Fruit fly (Drosophila melanogaster) whole organism, embryonic: ENCODE results near the gene HERC2.

Experiments
- Atf6 ChIP-seq: fragments of 200-800 bp; sonication (Bioruptor generic); IDR thresholded peaks from 2 replicates; pipeline ENCODE4 v1.3.6; 2022; ENCODE audit warnings: missing biosample characterization, missing genetic modification characterization
- CG10274 ChIP-seq: fragments of 200-800 bp; sonication (Bioruptor generic); optimal IDR thresholded peaks from 3 replicates; lab custom pipeline; 2017; ENCODE audit warnings: missing biosample characterization, mild to moderate bottlenecking, missing genetic modification characterization
- CG11456 ChIP-seq: fragments of 200-800 bp; sonication (Bioruptor generic); IDR thresholded peaks from 3 replicates; pipeline ENCODE4 v1.3.6; 2022; ENCODE audit warnings: missing biosample characterization, missing genetic modification characterization
- CG11695 ChIP-seq: fragments of 200-800 bp; sonication (Bioruptor generic); IDR thresholded peaks from 3 replicates; pipeline ENCODE4 v1.3.6; 2022; ENCODE audit warnings: missing biosample characterization, missing genetic modification characterization
- CG1233 ChIP-seq: fragments of 200-800 bp; sonication (Bioruptor generic); optimal IDR thresholded peaks from 4 replicates; lab custom pipeline; 2018; ENCODE audit warnings: missing biosample characterization, mild to moderate bottlenecking, missing genetic modification characterization
- CG13775 ChIP-seq: fragments of 200-800 bp; sonication (Bioruptor generic); optimal IDR thresholded peaks from 3 replicates; lab custom pipeline; 2017; ENCODE audit warnings: missing biosample characterization, mild to moderate bottlenecking, missing genetic modification characterization
- CG13894 ChIP-seq: fragments of 200-800 bp; sonication (Bioruptor generic); optimal IDR thresholded peaks from 3 replicates; lab custom pipeline; 2018; ENCODE audit warnings: missing biosample characterization, mild to moderate bottlenecking, missing genetic modification characterization, moderate library complexity
- CG14050 ChIP-seq: fragments of 200-800 bp; sonication (Bioruptor generic); IDR thresholded peaks from 3 replicates; pipeline ENCODE4 v1.3.6; 2022; ENCODE audit warnings: missing biosample characterization, missing genetic modification characterization
- CG14860 ChIP-seq: fragments of 200-800 bp; sonication (Bioruptor generic); IDR thresholded peaks from 3 replicates; pipeline ENCODE4 v1.3.6; 2022; ENCODE audit warnings: missing biosample characterization, missing genetic modification characterization; ENCODE audit not compliant: partially characterized antibody
- CG17359 ChIP-seq: fragments of 200-800 bp; sonication (Bioruptor generic); optimal IDR thresholded peaks from 3 replicates; lab custom pipeline; 2018; ENCODE audit warnings: missing biosample characterization, mild to moderate bottlenecking, missing genetic modification characterization, moderate library complexity
- CG17829 ChIP-seq: fragments of 200-800 bp; optimal IDR thresholded peaks from 2 replicates; lab custom pipeline; 2019; ENCODE audit warnings: missing biosample characterization, mild to moderate bottlenecking, missing genetic modification characterization, moderate library complexity
- CG18599 ChIP-seq: fragments of 200-800 bp; sonication (Bioruptor generic); optimal IDR thresholded peaks from 3 replicates; lab custom pipeline; 2017; ENCODE audit warnings: missing biosample characterization, missing genetic modification characterization, mild to moderate bottlenecking, moderate library complexity, missing genetic modification reagents
- CG2129 ChIP-seq: fragments of 200-800 bp; sonication (Bioruptor generic); IDR thresholded peaks from 2 replicates; pipeline ENCODE4 v1.3.6; 2022; ENCODE audit warnings: missing biosample characterization, missing genetic modification characterization; ENCODE audit not compliant: partially characterized antibody
- CG30431 ChIP-seq: fragments of 200-800 bp; sonication (Bioruptor generic); optimal IDR thresholded peaks from 2 replicates; lab custom pipeline; 2017; ENCODE audit warnings: missing biosample characterization, missing genetic modification characterization
- CG42726 ChIP-seq: fragments of 200-800 bp; sonication (Bioruptor generic); IDR thresholded peaks from 2 replicates; pipeline ENCODE4 v1.3.6; 2022; ENCODE audit warnings: missing biosample characterization, missing genetic modification characterization; ENCODE audit not compliant: partially characterized antibody
- CG4854 ChIP-seq: fragments of 200-800 bp; sonication (Bioruptor generic); optimal IDR thresholded peaks from 2 replicates; lab custom pipeline; 2016; ENCODE audit warnings: missing biosample characterization, missing genetic modification characterization, inconsistent platforms
- CG6175 ChIP-seq: fragments of 200-800 bp; sonication (Bioruptor generic); IDR thresholded peaks from 3 replicates; pipeline ENCODE4 v1.3.6; 2022; ENCODE audit warnings: missing biosample characterization, missing genetic modification characterization
- CG7372 ChIP-seq: fragments of 200-800 bp; sonication (Bioruptor generic); IDR thresholded peaks from 2 replicates; pipeline ENCODE4 v1.3.6; 2022; ENCODE audit warnings: missing biosample characterization, missing genetic modification characterization
- CG7839 ChIP-seq: fragments of 200-800 bp; sonication (Bioruptor generic); optimal IDR thresholded peaks from 3 replicates; lab custom pipeline; 2018; ENCODE audit warnings: missing biosample characterization, mild to moderate bottlenecking, missing genetic modification characterization, moderate library complexity
- CG9727 ChIP-seq: fragments of 200-800 bp; sonication (Bioruptor generic); optimal IDR thresholded peaks from 3 replicates; lab custom pipeline; 2017; ENCODE audit warnings: missing biosample characterization, mild to moderate bottlenecking, missing genetic modification characterization
- CG9932 ChIP-seq: fragments of 200-800 bp; sonication (Bioruptor generic); IDR thresholded peaks from 2 replicates; pipeline ENCODE4 v1.3.6; 2022; ENCODE audit warnings: missing biosample characterization, missing genetic modification characterization
- Camta ChIP-seq: fragments of 200-800 bp; sonication (Bioruptor generic); optimal IDR thresholded peaks from 2 replicates; lab custom pipeline; 2016; ENCODE audit warnings: missing biosample characterization, missing genetic modification characterization
- CoRest ChIP-seq: fragments of 200-800 bp; sonication (Bioruptor generic); optimal IDR thresholded peaks from 3 replicates; lab custom pipeline; 2018; ENCODE audit warnings: missing biosample characterization, mild to moderate bottlenecking, missing genetic modification characterization, moderate library complexity
- Dip2 ChIP-seq: fragments of 200-800 bp; sonication (Bioruptor generic); IDR thresholded peaks from 2 replicates; pipeline ENCODE4 v1.3.6; 2022; ENCODE audit warnings: missing biosample characterization, missing genetic modification characterization
- E2f1 ChIP-seq: fragments of 200-800 bp; sonication (Bioruptor generic); IDR thresholded peaks from 2 replicates; pipeline ENCODE4 v1.3.6; 2022; ENCODE audit warnings: missing biosample characterization, missing genetic modification characterization
- H15 ChIP-seq: fragments of 200-800 bp; sonication (Bioruptor generic); IDR thresholded peaks from 3 replicates; pipeline ENCODE4 v1.3.6; 2022; ENCODE audit warnings: missing biosample characterization, missing genetic modification characterization
- Hand ChIP-seq: fragments of 200-800 bp; sonication (Bioruptor generic); optimal IDR thresholded peaks from 2 replicates; lab custom pipeline; 2017; ENCODE audit warnings: mild to moderate bottlenecking, missing biosample characterization, missing genetic modification reagents, missing genetic modification characterization
- Hey ChIP-seq: fragments of 200-800 bp; sonication (Bioruptor generic); optimal IDR thresholded peaks from 3 replicates; lab custom pipeline; 2018; ENCODE audit warnings: missing biosample characterization, mild to moderate bottlenecking, missing genetic modification characterization
- Med ChIP-seq: fragments of 200-800 bp; sonication (Bioruptor generic); peaks from one replicate; lab custom pipeline; 2016; ENCODE audit warnings: missing biosample characterization, missing genetic modification characterization, mild to moderate bottlenecking, inconsistent platforms, moderate library complexity
- Mes4 ChIP-seq: fragments of 200-800 bp; sonication (Bioruptor generic); optimal IDR thresholded peaks from 2 replicates; lab custom pipeline; 2016; ENCODE audit warnings: missing biosample characterization, missing genetic modification characterization
- Oli ChIP-seq: fragments of 200-800 bp; sonication (Bioruptor generic); optimal IDR thresholded peaks from 2 replicates; lab custom pipeline; 2018; ENCODE audit warnings: missing biosample characterization, mild to moderate bottlenecking, missing genetic modification characterization, moderate library complexity
- Scr ChIP-seq: fragments of 200-800 bp; sonication (Bioruptor generic); IDR thresholded peaks from 2 replicates; pipeline ENCODE4 v1.3.6; 2022; ENCODE audit warnings: missing biosample characterization, missing genetic modification characterization; ENCODE audit not compliant: partially characterized antibody
- Side ChIP-seq: fragments of 200-800 bp; sonication (Bioruptor generic); optimal IDR thresholded peaks from 2 replicates; lab custom pipeline; 2016; ENCODE audit warnings: missing biosample characterization, missing genetic modification characterization
- Six4 ChIP-seq: fragments of 200-800 bp; sonication (Bioruptor generic); optimal IDR thresholded peaks from 2 replicates; lab custom pipeline; 2016; ENCODE audit warnings: missing biosample characterization, missing genetic modification characterization
- Tbp ChIP-seq: fragments of >200 bp; optimal IDR thresholded peaks from 2 replicates; lab custom pipeline; 2018; ENCODE audit warnings: missing biosample characterization, missing genetic modification characterization
- ac ChIP-seq: fragments of 200-800 bp; sonication (Bioruptor generic); optimal IDR thresholded peaks from 3 replicates; lab custom pipeline; 2017; ENCODE audit warnings: missing biosample characterization, mild to moderate bottlenecking, missing genetic modification characterization
- az2 ChIP-seq: fragments of 200-800 bp; sonication (Bioruptor generic); optimal IDR thresholded peaks from 3 replicates; lab custom pipeline; 2016; ENCODE audit warnings: missing biosample characterization, missing genetic modification characterization
- bigmax ChIP-seq: fragments of 200-800 bp; sonication (Bioruptor generic); optimal IDR thresholded peaks from 2 replicates; lab custom pipeline; 2018; ENCODE audit warnings: missing biosample characterization, mild to moderate bottlenecking, missing genetic modification characterization
- da ChIP-seq: fragments of 200-800 bp; sonication (Bioruptor generic); optimal IDR thresholded peaks from 2 replicates; lab custom pipeline; 2016; ENCODE audit warnings: missing biosample characterization, missing genetic modification characterization
- dmrt99B ChIP-seq: fragments of 200-800 bp; sonication (Bioruptor generic); optimal IDR thresholded peaks from 2 replicates; lab custom pipeline; 2018; ENCODE audit warnings: missing biosample characterization, mild to moderate bottlenecking, missing genetic modification characterization, moderate library complexity
- hbn ChIP-seq: fragments of 200-800 bp; sonication (Bioruptor generic); IDR thresholded peaks from 2 replicates; pipeline ENCODE4 v1.3.6; 2022; ENCODE audit warnings: missing biosample characterization, missing genetic modification characterization; ENCODE audit not compliant: partially characterized antibody
- nerfin-1 ChIP-seq: fragments of 200-800 bp; sonication (Bioruptor generic); optimal IDR thresholded peaks from 3 replicates; lab custom pipeline; 2019; ENCODE audit warnings: missing biosample characterization, mild to moderate bottlenecking, missing genetic modification characterization, moderate library complexity
- nmo ChIP-seq: fragments of 200-800 bp; sonication (Bioruptor generic); optimal IDR thresholded peaks from 2 replicates; lab custom pipeline; 2018; ENCODE audit warnings: missing biosample characterization, mild to moderate bottlenecking, missing genetic modification characterization, moderate library complexity
- phol ChIP-seq: fragments of 200-800 bp; sonication (Bioruptor generic); optimal IDR thresholded peaks from 3 replicates; lab custom pipeline; 2018; ENCODE audit warnings: missing biosample characterization, mild to moderate bottlenecking, missing genetic modification characterization, moderate library complexity
- sens ChIP-seq: fragments of 200-800 bp; sonication (Bioruptor generic); peaks from one replicate; lab custom pipeline; 2016; ENCODE audit warnings: missing biosample characterization, missing genetic modification characterization
- slbo ChIP-seq: fragments of 200-800 bp; sonication (Bioruptor generic); IDR thresholded peaks from 2 replicates; pipeline ENCODE4 v1.3.6; 2022; ENCODE audit warnings: missing biosample characterization, missing genetic modification characterization
- stc ChIP-seq: fragments of 200-800 bp; sonication (Bioruptor generic); IDR thresholded peaks from 2 replicates; pipeline ENCODE4 v1.3.6; 2022; ENCODE audit warnings: missing biosample characterization, missing genetic modification characterization
- tio ChIP-seq: fragments of 200-800 bp; sonication (Bioruptor generic); optimal IDR thresholded peaks from 2 replicates; lab custom pipeline; 2017; ENCODE audit warnings: missing biosample characterization, missing genetic modification characterization, inconsistent platforms
- trh ChIP-seq: fragments of 200-800 bp; sonication (Bioruptor generic); optimal IDR thresholded peaks from 2 replicates; lab custom pipeline; 2016; ENCODE audit warnings: missing biosample characterization, missing genetic modification characterization
- vvl ChIP-seq: fragments of 200-800 bp; sonication (Bioruptor generic); IDR thresholded peaks from 2 replicates; pipeline ENCODE4 v1.3.6; 2022; ENCODE audit warnings: missing biosample characterization, missing genetic modification characterization

Gene HERC2

dm6 chrX:20447865-20448584 lies 53.8 kb downstream of the HERC2 start (continued):
- TF ChIP-seq CG11695 (GFP tag; lab: Robert Waterston, UW) (no peak), Med (GFP tag; lab: Kevin White, UChicago) (peak; percentile 34), CG11456 (GFP tag; lab: Robert Waterston, UW) (no peak), CoRest (tag; lab: Kevin White, UChicago) (peak; percentile 1), CG4854 (no peak), phol (tag; lab: Kevin White, UChicago) (peak; percentile 0), Hand (GFP tag; lab: Kevin White, UChicago) (peak; percentile 49), ac (GFP tag; lab: Kevin White, UChicago) (no peak), H15 (GFP tag; lab: Robert Waterston, UW) (no peak), hbn (GFP tag; lab: Robert Waterston, UW) (no peak), Oli (tag; lab: Kevin White, UChicago) (peak; percentile 20), nerfin-1 (tag; lab: Kevin White, UChicago) (no peak), sens (peak; percentile 42), CG9932 (GFP tag; lab: Robert Waterston, UW) (no peak), Scr (GFP tag; lab: Robert Waterston, UW) (no peak), Atf6 (GFP tag; lab: Robert Waterston, UW) (no peak), Side (GFP tag; lab: Kevin White, UChicago) (no peak), vvl (no peak), az2 (GFP tag; lab: Kevin White, UChicago) (no peak), da (GFP tag; lab: Kevin White, UChicago) (no peak), CG30431 (GFP tag; lab: Kevin White, UChicago) (no peak), Tbp (GFP tag; lab: Kevin White, UChicago) (no peak), CG42726 (GFP tag; lab: Robert Waterston, UW) (no peak), CG18599 (GFP tag; lab: Kevin White, UChicago) (peak; percentile 61), CG13775 (GFP tag; lab: Kevin White, UChicago) (no peak), CG17829 (tag; lab: Kevin White, UChicago) (no peak), CG10274 (GFP tag; lab: Kevin White, UChicago) (no peak), CG7839 (peak; percentile 40), CG17359 (tag; lab: Kevin White, UChicago) (peak; percentile 3), Six4 (no peak), Dip2 (GFP tag; lab: Robert Waterston, UW) (no peak), CG9727 (no peak), stc (GFP tag; lab: Robert Waterston, UW) (no peak), Hey (tag; lab: Kevin White, UChicago) (no peak), CG2129 (no peak), CG1233 (no peak), CG6175 (no peak), CG7372 (GFP tag; lab: Robert Waterston, UW) (no peak), CG14050 (GFP tag; lab: Robert Waterston, UW) (no peak), bigmax (GFP tag; lab: Kevin White, UChicago) (no peak), dmrt99B (tag; lab: Kevin White, UChicago) (peak; percentile 27), CG14860 (GFP tag; lab: Robert Waterston, UW) (no peak), E2f1 (GFP tag; lab: Robert Waterston, UW) (no peak), tio (no peak), nmo (GFP tag; lab: Kevin White, UChicago) (no peak), trh (GFP tag; lab: Kevin White, UChicago) (no peak), Camta (GFP tag; lab: Kevin White, UChicago) (no peak), Mes4 (GFP tag; lab: Kevin White, UChicago) (no peak), CG13894 (tag; lab: Kevin White, UChicago) (peak; percentile 41), slbo (GFP tag; lab: Robert Waterston, UW) (0 out of 2 replicates have a peak, but pooled peaks have one; percentile 11)
